Fruit fly (Drosophila melanogaster): ENCODE measurements around the gene ort.
A peak's percentile ranks its signal among the peaks of the same experiment; 100 is the strongest.

The ort gene

dm6 chr3R:19641498-19642065, 18.0 kb upstream of the ort start (continued):
- peak; percentile 41 for TF ChIP-seq pum (GFP tag; optimal IDR thresholded peaks at IDR 0.05)
- peak; percentile 85 for TF ChIP-seq run (tag; optimal IDR thresholded peaks at IDR 0.05)
- TF ChIP-seq jumu (GFP tag; optimal IDR thresholded peaks at IDR 0.05), result peak; percentile 31
- TF ChIP-seq CG4404 (GFP tag; IDR thresholded peaks at IDR 0.05), result no peak
- no peak for TF ChIP-seq br (optimal IDR thresholded peaks at IDR 0.05)
- TF ChIP-seq ERR (GFP tag; optimal IDR thresholded peaks at IDR 0.05), result peak; percentile 31
- no peak for TF ChIP-seq HmgD (GFP tag; optimal IDR thresholded peaks at IDR 0.05)
- peak; percentile 50 for TF ChIP-seq sima (GFP tag; optimal IDR thresholded peaks at IDR 0.05)
- TF ChIP-seq MESR4 (GFP tag; optimal IDR thresholded peaks at IDR 0.05), result no peak
- no peak for TF ChIP-seq CG1792 (GFP tag; optimal IDR thresholded peaks at IDR 0.05)
- TF ChIP-seq B-H2 (GFP tag; optimal IDR thresholded peaks at IDR 0.05), result peak; percentile 74
- TF ChIP-seq Dip2 (GFP tag; IDR thresholded peaks at IDR 0.05), result no peak
- no peak for TF ChIP-seq gfzf (GFP tag; optimal IDR thresholded peaks at IDR 0.05)
- TF ChIP-seq NC2β (GFP tag; optimal IDR thresholded peaks at IDR 0.05), result peak; percentile 14
- TF ChIP-seq crp (GFP tag; optimal IDR thresholded peaks at IDR 0.05), result no peak
- peak; percentile 60 for TF ChIP-seq CG11723 (GFP tag; optimal IDR thresholded peaks at IDR 0.05)
- TF ChIP-seq Blimp-1 (GFP tag; optimal IDR thresholded peaks at IDR 0.05), result peak; percentile 91
- TF ChIP-seq Oli (tag; optimal IDR thresholded peaks at IDR 0.05), result peak; percentile 89
- TF ChIP-seq D19A (tag; optimal IDR thresholded peaks at IDR 0.05), result peak; percentile 83
- peak; percentile 83 for TF ChIP-seq CG10147 (GFP tag; optimal IDR thresholded peaks at IDR 0.05)
- TF ChIP-seq Six4 (GFP tag; optimal IDR thresholded peaks at IDR 0.05), result peak; percentile 65
- TF ChIP-seq CkIIα-i1 (GFP tag; IDR thresholded peaks at IDR 0.05), result peak; percentile 58; the same call in 1 of the 2 replicates
- no peak for TF ChIP-seq Neu2 (GFP tag; optimal IDR thresholded peaks at IDR 0.05; ENCODE audit: borderline replicate concordance)
- no peak for TF ChIP-seq Dref (GFP tag; IDR thresholded peaks at IDR 0.05)
- peak; percentile 73 for TF ChIP-seq Nf-YA (GFP tag; IDR thresholded peaks at IDR 0.05)
- TF ChIP-seq CG12104 (GFP tag; optimal IDR thresholded peaks at IDR 0.05), result peak; percentile 83
- peak; percentile 96 for TF ChIP-seq sens (GFP tag)
- TF ChIP-seq ind (GFP tag; optimal IDR thresholded peaks at IDR 0.05), result peak; percentile 77
- TF ChIP-seq CG33213 (GFP tag; optimal IDR thresholded peaks at IDR 0.05), result peak; percentile 1
- peak; percentile 73 for TF ChIP-seq ap (GFP tag; IDR thresholded peaks at IDR 0.05)
- TF ChIP-seq klu (GFP tag; IDR thresholded peaks at IDR 0.05), result peak; percentile 42; the same call in 1 of the 2 replicates
- TF ChIP-seq vfl (GFP tag; optimal IDR thresholded peaks at IDR 0.05), result no peak
- TF ChIP-seq fd64A (GFP tag; optimal IDR thresholded peaks at IDR 0.05), result peak; percentile 50
- peak; percentile 51 for TF ChIP-seq CG10543 (GFP tag; optimal IDR thresholded peaks at IDR 0.05)
- TF ChIP-seq CG11560 (tag; IDR thresholded peaks at IDR 0.05), result peak; percentile 44; the same call in 1 of the 3 replicates
- TF ChIP-seq CG9876 (GFP tag; optimal IDR thresholded peaks at IDR 0.05), result no peak
- TF ChIP-seq emc (GFP tag; optimal IDR thresholded peaks at IDR 0.05), result no peak
- TF ChIP-seq HLH54F (GFP tag; optimal IDR thresholded peaks at IDR 0.05), result peak; percentile 16
- TF ChIP-seq H15 (GFP tag; IDR thresholded peaks at IDR 0.05), result peak; percentile 84
- TF ChIP-seq CG13624 (GFP tag; optimal IDR thresholded peaks at IDR 0.05), result peak; percentile 70
- TF ChIP-seq gce (GFP tag; IDR thresholded peaks at IDR 0.05), result peak; percentile 92
- TF ChIP-seq lmd (GFP tag; IDR thresholded peaks at IDR 0.05), result peak; percentile 82
- peak; percentile 43 for TF ChIP-seq Jarid2 (GFP tag; optimal IDR thresholded peaks at IDR 0.05)
- peak; percentile 17 for TF ChIP-seq CG12236 (GFP tag; optimal IDR thresholded peaks at IDR 0.05)
- TF ChIP-seq tna (GFP tag; IDR thresholded peaks at IDR 0.05; ENCODE audit: partially characterized antibody), result no peak
- TF ChIP-seq twi (tag; optimal IDR thresholded peaks at IDR 0.05), result peak; percentile 34
- TF ChIP-seq Mes4 (GFP tag; optimal IDR thresholded peaks at IDR 0.05), result peak; percentile 19
- TF ChIP-seq Ravus (GFP tag; IDR thresholded peaks at IDR 0.05), result peak; percentile 61
- no peak for TF ChIP-seq repo (GFP tag; optimal IDR thresholded peaks at IDR 0.05)
- TF ChIP-seq Sin3A (optimal IDR thresholded peaks at IDR 0.05), result no peak
- peak; percentile 85 for TF ChIP-seq toy (GFP tag; IDR thresholded peaks at IDR 0.05)
- TF ChIP-seq CG12219 (GFP tag; optimal IDR thresholded peaks at IDR 0.05), result peak; percentile 87
